Fruit fly (Drosophila melanogaster) whole organism, wandering third instar larva: ENCODE data around the gene RpS14b.

Experiments used
- Hr78 ChIP-seq: fragments of >200 bp; optimal IDR thresholded peaks from 2 replicates; lab custom pipeline; 2017; ENCODE audit warnings: missing biosample characterization, missing genetic modification characterization
- Myc ChIP-seq: fragments of >200 bp; optimal IDR thresholded peaks from 2 replicates; lab custom pipeline; 2017
- dl ChIP-seq, 2 experiments: fragments of 175-275, 200-275 bp in 1 of 2; fragments of 200-275 bp in 1 of 2; sonication (Bioruptor generic); optimal IDR thresholded peaks; lab custom pipeline; 2018; ENCODE audit warnings: mild to moderate bottlenecking in 2 of 2, missing biosample characterization in 2 of 2, missing genetic modification characterization in 2 of 2, moderate library complexity in 2 of 2; ENCODE audit not compliant: partially characterized antibody in 2 of 2, insufficient read depth in 1 of 2
- jim ChIP-seq: fragments of 175-275, 200-325 bp; sonication (Bioruptor generic); optimal IDR thresholded peaks from 2 replicates; lab custom pipeline; 2016; ENCODE audit warnings: missing biosample characterization, mild to moderate bottlenecking, missing genetic modification characterization
- usp ChIP-seq: fragments of >200 bp; optimal IDR thresholded peaks from 2 replicates; lab custom pipeline; 2017; ENCODE audit warnings: missing biosample characterization, missing genetic modification characterization

- TF ChIP-seq jim (GFP tag; lab: Kevin White, UChicago) (no peak), dl (GFP tag; optimal IDR thresholded peaks at IDR 0.05; lab: Kevin White, UChicago; ENCODE audit: insufficient read depth in 1 of 2, partially characterized antibody in 2 of 2) (no peak), Myc (lab: Kevin White, UChicago) (no peak), usp (GFP tag; lab: Kevin White, UChicago) (no peak), Hr78 (GFP tag; lab: Kevin White, UChicago) (no peak)
These were observed 9.5 kb downstream of the RpS14b start for dm6 chrX:7944151-7944713.
